Fruit fly (Drosophila melanogaster): Measurements from ENCODE around the gene CG14864.

The CG14864 gene

dm6 chr3R:15229329-15229876 is 38.9 kb downstream of the CG14864 start, which contains the start of the genes Art3 and mRpS10 (continued):
- TF ChIP-seq CG4707 (GFP tag; optimal IDR thresholded peaks at IDR 0.05): peak; percentile 98
- peak; percentile 100 for TF ChIP-seq shn (GFP tag; optimal IDR thresholded peaks at IDR 0.05)
- peak; percentile 100 for TF ChIP-seq caup (GFP tag; optimal IDR thresholded peaks at IDR 0.05; ENCODE audit: severe bottlenecking)
- TF ChIP-seq GATAe (GFP tag; conservative IDR thresholded peaks at IDR 0.05): peak; percentile 100
- TF ChIP-seq CG6254 (GFP tag; optimal IDR thresholded peaks at IDR 0.05): peak; percentile 98
- TF ChIP-seq MESR4 (GFP tag; optimal IDR thresholded peaks at IDR 0.05): peak; percentile 93
- TF ChIP-seq wor (GFP tag; IDR thresholded peaks at IDR 0.05): peak; percentile 100
- peak; percentile 100 for TF ChIP-seq CG2875 (GFP tag; optimal IDR thresholded peaks at IDR 0.05)
- TF ChIP-seq fru (optimal IDR thresholded peaks at IDR 0.05): no peak
- peak; percentile 100 for TF ChIP-seq dimm (GFP tag; IDR thresholded peaks at IDR 0.05)
- TF ChIP-seq Eip74EF (GFP tag; optimal IDR thresholded peaks at IDR 0.05): peak in 1 of 2 experiments; percentile 99
- TF ChIP-seq CG7271 (tag; optimal IDR thresholded peaks at IDR 0.05): peak; percentile 100
- TF ChIP-seq eve (GFP tag; optimal IDR thresholded peaks at IDR 0.05): peak in 1 of 2 experiments; percentile 97
- TF ChIP-seq CG17829 (tag; optimal IDR thresholded peaks at IDR 0.05): peak; percentile 100
- peak; percentile 100 for TF ChIP-seq CG4424 (GFP tag; optimal IDR thresholded peaks at IDR 0.05)
- peak; percentile 100 for TF ChIP-seq toy (GFP tag; IDR thresholded peaks at IDR 0.05)
- TF ChIP-seq knrl (GFP tag; IDR thresholded peaks at IDR 0.05; ENCODE audit: partially characterized antibody): peak; percentile 51; the same call in 1 of the 3 replicates
- TF ChIP-seq CG2712 (tag; optimal IDR thresholded peaks at IDR 0.05): peak; percentile 100
- no peak for TF ChIP-seq HLHmδ (GFP tag; optimal IDR thresholded peaks at IDR 0.05)
- TF ChIP-seq crol (GFP tag; IDR thresholded peaks at IDR 0.05): peak; percentile 93
- TF ChIP-seq Poxn (GFP tag; IDR thresholded peaks at IDR 0.05): peak; percentile 100
- TF ChIP-seq z (GFP tag; IDR thresholded peaks at IDR 0.05): peak; percentile 88
- TF ChIP-seq insv (GFP tag; optimal IDR thresholded peaks at IDR 0.05): peak; percentile 69 to 88
- TF ChIP-seq Xrp1 (GFP tag; IDR thresholded peaks at IDR 0.05): peak; percentile 100
- TF ChIP-seq TFAM (GFP tag; optimal IDR thresholded peaks at IDR 0.05): peak; percentile 97
- TF ChIP-seq CG14441 (GFP tag; IDR thresholded peaks at IDR 0.05): peak; percentile 100
- TF ChIP-seq gcm2 (GFP tag; optimal IDR thresholded peaks at IDR 0.05): peak; percentile 99
- TF ChIP-seq Fer3 (tag; optimal IDR thresholded peaks at IDR 0.05): peak; percentile 100
- TF ChIP-seq Sox100B (GFP tag; optimal IDR thresholded peaks at IDR 0.05): peak; percentile 100
- no peak for TF ChIP-seq usp (GFP tag; optimal IDR thresholded peaks at IDR 0.05)
- TF ChIP-seq ssp (GFP tag; IDR thresholded peaks at IDR 0.05): peak; percentile 97
- TF ChIP-seq danr (GFP tag; IDR thresholded peaks at IDR 0.05): peak; percentile 100
- TF ChIP-seq CG10147 (GFP tag; optimal IDR thresholded peaks at IDR 0.05): peak; percentile 100
- TF ChIP-seq Taf1 (GFP tag; IDR thresholded peaks at IDR 0.05): peak; percentile 100
- TF ChIP-seq CG30403 (GFP tag; optimal IDR thresholded peaks at IDR 0.05): peak; percentile 100
- peak; percentile 100 for TF ChIP-seq CG18599 (GFP tag; optimal IDR thresholded peaks at IDR 0.05)
- peak; percentile 100 for TF ChIP-seq CG3281 (GFP tag; optimal IDR thresholded peaks at IDR 0.05)
- peak; percentile 100 for TF ChIP-seq disco-r (GFP tag; optimal IDR thresholded peaks at IDR 0.05)
- peak; percentile 100 for TF ChIP-seq HmgZ (tag; optimal IDR thresholded peaks at IDR 0.05)
- peak; percentile 100 for TF ChIP-seq CG32772 (GFP tag; IDR thresholded peaks at IDR 0.05)
- TF ChIP-seq NK7.1 (GFP tag; optimal IDR thresholded peaks at IDR 0.05): peak; percentile 100
- peak; percentile 100 for TF ChIP-seq gt (GFP tag; IDR thresholded peaks at IDR 0.05)
- TF ChIP-seq CG13424 (tag; optimal IDR thresholded peaks at IDR 0.05): peak; percentile 100
- peak; percentile 29; the same call in 1 of the 3 replicates for TF ChIP-seq Opbp (GFP tag; IDR thresholded peaks at IDR 0.05; ENCODE audit: partially characterized antibody)
- peak; percentile 100 for TF ChIP-seq otp (GFP tag; IDR thresholded peaks at IDR 0.05)
- TF ChIP-seq CG4820 (GFP tag; optimal IDR thresholded peaks at IDR 0.05): peak; percentile 99
- peak; percentile 100 for TF ChIP-seq CG3726 (GFP tag; IDR thresholded peaks at IDR 0.05)
- TF ChIP-seq Mes4 (GFP tag; optimal IDR thresholded peaks at IDR 0.05): peak; percentile 100
- TF ChIP-seq CG4282 (GFP tag; optimal IDR thresholded peaks at IDR 0.05): peak; percentile 98
- TF ChIP-seq vnd (GFP tag; IDR thresholded peaks at IDR 0.05; ENCODE audit: partially characterized antibody): no peak
- TF ChIP-seq br (optimal IDR thresholded peaks at IDR 0.05): no peak

Measured in whole organism, embryonic.